Worm (Caenorhabditis elegans): Measurements from ENCODE around the gene nhr-249.

- TF ChIP-seq snpc-4 (GFP tag; optimal IDR thresholded peaks at IDR 0.05) (no peak), snpc-4 (tag; optimal IDR thresholded peaks at IDR 0.05) (no peak), madf-8 (GFP tag; conservative IDR thresholded peaks at IDR 0.05) (no peak), ama-1 (optimal IDR thresholded peaks at IDR 0.05) (no peak), ama-1 (GFP tag; optimal IDR thresholded peaks at IDR 0.05) (no peak), Y79H2A.3 (GFP tag; conservative IDR thresholded peaks at IDR 0.05) (no peak), B0019.2 (GFP tag; conservative IDR thresholded peaks at IDR 0.05) (no peak), nfya-1 (tag; optimal IDR thresholded peaks at IDR 0.05; ENCODE audit: borderline replicate concordance, insufficient read depth) (no peak), unc-62 (GFP tag; optimal IDR thresholded peaks at IDR 0.05) (no peak), nhr-179 (tag; optimal IDR thresholded peaks at IDR 0.05) (no peak), lin-40 (tag; optimal IDR thresholded peaks at IDR 0.05) (no peak), attf-3 (GFP tag; conservative IDR thresholded peaks at IDR 0.05) (no peak), lin-26 (GFP tag; IDR thresholded peaks at IDR 0.05) (no peak), rec-8 (tag; optimal IDR thresholded peaks at IDR 0.05) (no peak)
Observed at ce11 chrIV:7012214-7012613, 39.9 kb upstream of the nhr-249 start.

Data from whole organism, young adult.